Fruit fly (Drosophila melanogaster) S2 (cell line): ENCODE results near the gene GstD5.

Source experiments
- CG8478 ChIP-seq: fragments of >200 bp; optimal IDR thresholded peaks from 2 replicates; lab custom pipeline; 2018
- CTCF ChIP-seq, 2 experiments: fragments of >200 bp; optimal IDR thresholded peaks; 2 replicates each; lab custom pipeline; 2018

DNA sequence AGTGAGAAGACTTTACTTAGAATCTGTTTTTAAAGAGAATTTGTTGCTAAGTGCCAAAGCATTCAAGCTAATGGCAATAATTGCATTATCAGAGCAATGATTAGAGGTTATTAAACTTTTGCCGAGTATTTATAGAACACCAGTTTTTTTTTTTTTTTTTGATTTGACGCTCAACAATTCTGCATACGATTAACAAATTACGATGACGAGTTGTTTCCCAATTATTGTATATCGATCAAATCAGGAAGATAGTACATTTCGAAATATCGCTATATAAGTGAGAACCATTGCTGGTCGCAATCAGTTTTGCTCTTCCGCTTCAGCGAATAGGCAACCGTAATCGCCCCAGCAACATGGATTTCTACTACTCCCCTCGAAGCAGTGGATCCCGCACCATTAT, 1.7 kb upstream of the GstD5 start, which contains the start of gene GstD4:
- TF ChIP-seq CTCF (optimal IDR thresholded peaks at IDR 0.05; lab: Kevin White, UChicago) (no peak), CG8478 (no peak)
